Worm (Caenorhabditis elegans): ENCODE results near the gene ttbk-2.1.

- TF ChIP-seq nhr-12 (tag; optimal IDR thresholded peaks at IDR 0.05): no peak
- no peak for TF ChIP-seq tbx-2 (tag; optimal IDR thresholded peaks at IDR 0.05)
- no peak for TF ChIP-seq skn-1 (tag; optimal IDR thresholded peaks at IDR 0.05)
- no peak for TF ChIP-seq egl-27 (tag; optimal IDR thresholded peaks at IDR 0.05)
- TF ChIP-seq fkh-10 (GFP tag; optimal IDR thresholded peaks at IDR 0.05): no peak
- TF ChIP-seq pqm-1 (tag; optimal IDR thresholded peaks at IDR 0.05): no peak
- no peak for TF ChIP-seq nhr-11 (tag; optimal IDR thresholded peaks at IDR 0.05)
Observed at ce11 chrIV:5294467-5294866, 36.0 kb downstream of the ttbk-2.1 start.

Measured in whole organism, L3 larva.